Worm (Caenorhabditis elegans): ENCODE results near the gene W09H1.4.

Gene W09H1.4

ce11 chrII:13183228-13183755, at the start of gene W09H1.4, which contains the start of gene his-73:
Gene W09H1.4 (plus strand): TSS chrII:13183528.
Gene his-73 (plus strand): TSS chrII:13183705.
- TF ChIP-seq unc-62 (GFP tag; optimal IDR thresholded peaks at IDR 0.05) = no peak

- TF ChIP-seq unc-62 (GFP tag; optimal IDR thresholded peaks at IDR 0.05) = no peak
Measured at ce11 chrII:13139573-13139972, 43.8 kb upstream of the W09H1.4 start.

DNA sequence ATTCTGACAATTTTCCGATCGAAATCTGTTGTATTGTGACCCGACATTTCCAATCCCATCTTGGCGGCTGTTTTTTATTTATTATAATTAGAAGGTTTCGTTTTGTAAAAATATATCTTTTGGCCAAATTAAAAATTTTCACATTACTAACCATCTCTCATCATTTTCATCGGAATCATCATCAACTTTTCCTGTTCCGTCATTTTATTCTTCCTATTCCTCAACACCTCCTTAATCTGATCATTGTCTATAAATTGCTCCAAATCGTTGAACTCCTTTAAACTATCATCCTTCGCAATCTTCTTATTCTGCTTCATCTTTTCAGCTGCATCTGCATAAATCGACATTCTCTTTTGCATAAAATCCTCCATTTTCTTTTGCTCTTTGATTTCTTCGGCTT, 41.0 kb upstream of the W09H1.4 start:
- TF ChIP-seq unc-62 (GFP tag; optimal IDR thresholded peaks at IDR 0.05) = no peak

- no peak for TF ChIP-seq unc-62 (GFP tag; optimal IDR thresholded peaks at IDR 0.05)
Measured at ce11 chrII:13145204-13145603, 38.1 kb upstream of the W09H1.4 start, which contains the start of gene mltn-1. Gene mltn-1 (minus strand): TSS chrII:13145225.

- no peak for TF ChIP-seq unc-62 (GFP tag; optimal IDR thresholded peaks at IDR 0.05)
Measured at ce11 chrII:13148247-13148646, 35.1 kb upstream of the W09H1.4 start.

DNA sequence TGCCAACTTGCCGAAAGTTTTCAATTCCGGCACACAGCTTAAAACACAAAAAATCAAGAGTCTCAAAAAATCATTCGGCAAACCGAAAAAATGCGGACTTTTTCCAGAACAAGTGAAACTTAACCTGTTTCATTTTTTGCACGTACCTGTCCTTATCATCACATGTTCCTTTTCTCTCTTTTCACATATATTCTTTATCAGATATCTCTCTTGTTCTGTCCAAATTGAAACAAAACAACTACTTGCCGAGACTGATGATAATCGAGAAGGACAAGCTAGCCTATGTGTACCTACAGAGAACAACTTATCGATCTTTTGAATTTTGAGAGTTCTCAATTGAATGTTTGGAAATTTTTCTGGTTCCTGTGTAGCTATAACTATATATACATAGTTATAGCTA, 33.4 kb upstream of the W09H1.4 start:
- no peak for TF ChIP-seq unc-62 (GFP tag; optimal IDR thresholded peaks at IDR 0.05)

DNA sequence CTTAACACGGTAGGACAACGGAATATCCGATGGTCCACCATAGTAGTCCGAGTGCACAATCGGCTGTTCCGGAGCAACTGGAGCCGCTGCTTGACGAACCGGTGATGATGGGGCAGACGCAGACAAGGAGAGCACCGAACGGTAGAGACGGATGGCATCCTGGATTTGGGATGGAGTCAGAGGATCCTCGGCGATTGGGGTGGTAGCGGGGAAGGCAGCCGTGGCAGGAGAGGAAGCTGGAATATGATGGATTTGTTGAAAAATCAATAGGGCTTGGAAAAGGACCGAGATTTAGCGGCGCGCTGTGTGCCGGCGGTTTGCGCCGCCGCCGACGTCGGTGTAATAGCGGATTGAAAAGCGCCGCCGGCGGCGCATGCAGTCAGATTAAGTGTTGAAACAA, 30.9 kb upstream of the W09H1.4 start:
- TF ChIP-seq unc-62 (GFP tag; optimal IDR thresholded peaks at IDR 0.05) = no peak

ce11 chrII:13153299-13153698, 30.0 kb upstream of the W09H1.4 start, which contains the start of gene spe-18:
Gene spe-18 (minus strand): TSS chrII:13153399.
- no peak for TF ChIP-seq unc-62 (GFP tag; optimal IDR thresholded peaks at IDR 0.05)

DNA sequence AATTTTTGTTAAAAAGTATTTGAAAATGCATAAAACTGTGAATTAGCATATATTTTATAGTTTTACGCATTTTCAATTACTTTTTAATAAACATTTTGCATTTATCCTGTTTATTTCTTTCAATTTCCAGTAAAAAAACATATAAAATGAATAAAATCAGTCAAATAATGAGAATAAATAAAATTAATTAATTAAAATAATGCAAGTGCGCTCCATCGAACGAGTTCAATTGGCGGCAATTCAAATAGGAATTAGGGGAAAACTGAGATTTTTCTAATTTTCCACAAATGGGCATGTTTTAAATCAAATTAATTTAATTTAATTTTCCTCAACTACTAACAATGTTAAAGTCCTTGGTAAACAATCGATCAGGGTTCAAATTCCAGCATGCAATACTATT, 27.3 kb upstream of the W09H1.4 start:
- TF ChIP-seq unc-62 (GFP tag; optimal IDR thresholded peaks at IDR 0.05) = no peak

DNA sequence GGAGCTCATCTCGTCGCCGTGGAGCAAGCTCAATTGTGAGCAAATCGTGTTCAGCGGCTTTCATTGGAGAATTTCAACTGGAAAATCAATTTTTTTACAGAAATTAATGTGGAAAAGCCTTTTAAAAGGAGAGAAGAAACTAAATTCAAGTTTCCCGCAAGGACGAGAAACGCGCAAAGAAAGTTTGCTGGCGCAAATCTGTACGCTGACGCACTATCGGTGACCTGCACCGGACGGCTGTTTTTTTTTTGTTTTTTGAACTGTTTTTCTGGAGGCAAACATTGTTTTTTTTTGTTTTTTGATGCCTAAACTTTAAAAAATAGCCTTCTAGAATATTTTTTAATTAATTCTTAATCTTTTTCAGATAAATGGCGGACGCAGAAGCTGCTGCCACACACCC, 26.4 kb upstream of the W09H1.4 start, which contains the start of the genes hpr-17 and F32A11.1:
hpr-17 (minus strand) TSS at position 77 of the 400 bp plus-strand sequence.
F32A11.1 (plus strand) TSS at position 359 of the 400 bp plus-strand sequence.
- TF ChIP-seq unc-62 (GFP tag; optimal IDR thresholded peaks at IDR 0.05) = no peak

ce11 chrII:13159869-13160268, 23.5 kb upstream of the W09H1.4 start:
- no peak for TF ChIP-seq unc-62 (GFP tag; optimal IDR thresholded peaks at IDR 0.05)

ce11 chrII:13163009-13163408, 20.3 kb upstream of the W09H1.4 start:
- TF ChIP-seq unc-62 (GFP tag; optimal IDR thresholded peaks at IDR 0.05) = no peak

- no peak for TF ChIP-seq unc-62 (GFP tag; optimal IDR thresholded peaks at IDR 0.05)
Measured at ce11 chrII:13164062-13164461, 19.3 kb upstream of the W09H1.4 start.

- no peak for TF ChIP-seq unc-62 (GFP tag; optimal IDR thresholded peaks at IDR 0.05)
Measured at ce11 chrII:13165683-13166259, 17.6 kb upstream of the W09H1.4 start, which contains the start of gene moe-3. Gene moe-3 (minus strand): TSS chrII:13165733.

- no peak for TF ChIP-seq unc-62 (GFP tag; optimal IDR thresholded peaks at IDR 0.05)
Measured at ce11 chrII:13167493-13167892, 15.8 kb upstream of the W09H1.4 start.

DNA sequence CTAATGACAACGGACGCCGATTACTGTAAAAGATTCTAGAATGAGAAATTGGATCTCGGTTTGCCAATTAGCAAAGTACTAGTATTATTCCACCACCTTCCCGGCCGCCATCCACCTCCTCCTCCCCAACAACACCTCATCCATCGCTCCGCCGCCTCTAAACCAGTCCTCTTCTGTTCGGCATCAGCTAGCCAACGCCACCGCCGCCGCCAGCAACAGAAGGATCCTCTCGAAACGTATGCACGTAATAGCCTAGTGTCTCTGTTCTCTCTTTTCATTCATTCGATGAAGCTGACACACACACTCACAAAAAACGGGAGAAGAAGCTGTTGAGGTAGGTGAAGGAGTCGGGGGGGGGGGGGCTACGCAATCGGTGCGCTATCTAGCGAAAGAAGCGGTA, 12.6 kb upstream of the W09H1.4 start:
- TF ChIP-seq unc-62 (GFP tag; optimal IDR thresholded peaks at IDR 0.05) = no peak

ce11 chrII:13174435-13174834, 8.9 kb upstream of the W09H1.4 start:
- TF ChIP-seq unc-62 (GFP tag; optimal IDR thresholded peaks at IDR 0.05) = no peak

Measured in whole organism, dauer.